Fruit fly (Drosophila melanogaster) whole organism, embryonic: ENCODE measurements around the gene Tim17b1.

Source experiments
- Blimp-1 ChIP-seq: fragments of 200-800 bp; sonication (Bioruptor generic); optimal IDR thresholded peaks from 3 replicates; lab custom pipeline; 2018; ENCODE audit warnings: missing biosample characterization, missing genetic modification characterization, mild to moderate bottlenecking, moderate library complexity, missing genetic modification reagents
- BtbVII ChIP-seq: fragments of 200-800 bp; sonication (Bioruptor generic); optimal IDR thresholded peaks from 3 replicates; lab custom pipeline; 2017; ENCODE audit warnings: missing biosample characterization, mild to moderate bottlenecking, missing genetic modification characterization
- CG10431 ChIP-seq: fragments of 200-800 bp; sonication (Bioruptor generic); optimal IDR thresholded peaks from 3 replicates; lab custom pipeline; 2018; ENCODE audit warnings: missing biosample characterization, mild to moderate bottlenecking, missing genetic modification characterization
- CG12219 ChIP-seq: fragments of 200-800 bp; sonication (Bioruptor generic); optimal IDR thresholded peaks from 3 replicates; lab custom pipeline; 2018; ENCODE audit warnings: missing biosample characterization, mild to moderate bottlenecking, missing genetic modification characterization
- CG12659 ChIP-seq: fragments of 200-800 bp; sonication (Bioruptor generic); optimal IDR thresholded peaks from 3 replicates; lab custom pipeline; 2017; ENCODE audit warnings: mild to moderate bottlenecking, missing biosample characterization, missing genetic modification reagents, missing genetic modification characterization
- CG13296 ChIP-seq: fragments of 200-800 bp; sonication (Bioruptor generic); optimal IDR thresholded peaks from 3 replicates; lab custom pipeline; 2018; ENCODE audit warnings: missing biosample characterization, mild to moderate bottlenecking, missing genetic modification characterization
- CG13424 ChIP-seq: fragments of 200-800 bp; sonication (Bioruptor generic); optimal IDR thresholded peaks from 2 replicates; lab custom pipeline; 2019; ENCODE audit warnings: missing biosample characterization, mild to moderate bottlenecking, missing genetic modification characterization, moderate library complexity
- CG13624 ChIP-seq: fragments of 200-800 bp; sonication (Bioruptor generic); optimal IDR thresholded peaks from 2 replicates; lab custom pipeline; 2016; ENCODE audit warnings: missing biosample characterization, missing genetic modification characterization
- CG14965 ChIP-seq: fragments of 200-800 bp; sonication (Bioruptor generic); optimal IDR thresholded peaks from 2 replicates; lab custom pipeline; 2016; ENCODE audit warnings: missing biosample characterization, missing genetic modification characterization, borderline replicate concordance
- CG17359 ChIP-seq: fragments of 200-800 bp; sonication (Bioruptor generic); optimal IDR thresholded peaks from 3 replicates; lab custom pipeline; 2018; ENCODE audit warnings: missing biosample characterization, mild to moderate bottlenecking, missing genetic modification characterization, moderate library complexity
- CG17361 ChIP-seq: fragments of 200-800 bp; sonication (Bioruptor generic); IDR thresholded peaks from 3 replicates; pipeline ENCODE4 v1.3.6; 2022; ENCODE audit warnings: missing biosample characterization, missing genetic modification characterization
- CG18262 ChIP-seq: fragments of 200-800 bp; optimal IDR thresholded peaks from 3 replicates; lab custom pipeline; 2019; ENCODE audit warnings: missing biosample characterization, mild to moderate bottlenecking, missing genetic modification characterization, moderate library complexity
- CG2199 ChIP-seq: fragments of 200-800 bp; sonication (Bioruptor generic); IDR thresholded peaks from 3 replicates; pipeline ENCODE4 v1.3.6; 2022; ENCODE audit warnings: missing biosample characterization, missing genetic modification characterization
- CG30431 ChIP-seq: fragments of 200-800 bp; sonication (Bioruptor generic); optimal IDR thresholded peaks from 2 replicates; lab custom pipeline; 2017; ENCODE audit warnings: missing biosample characterization, missing genetic modification characterization
- CG34422 ChIP-seq: fragments of 200-800 bp; sonication (Bioruptor generic); IDR thresholded peaks from 3 replicates; pipeline ENCODE4 v1.3.6; 2022; ENCODE audit warnings: missing biosample characterization, missing genetic modification characterization
- CG3847 ChIP-seq: fragments of 200-800 bp; sonication (Bioruptor generic); IDR thresholded peaks from 2 replicates; pipeline ENCODE4 v1.3.6; 2022; ENCODE audit warnings: missing biosample characterization, missing genetic modification characterization
- CG3995 ChIP-seq: fragments of 200-800 bp; sonication (Bioruptor generic); optimal IDR thresholded peaks from 3 replicates; lab custom pipeline; 2016; ENCODE audit warnings: missing biosample characterization, missing genetic modification characterization
- CG6683 ChIP-seq: fragments of 200-800 bp; sonication (Bioruptor generic); optimal IDR thresholded peaks from 2 replicates; lab custom pipeline; 2017; ENCODE audit warnings: missing biosample characterization, mild to moderate bottlenecking, missing genetic modification characterization, missing genetic modification reagents
- CG7372 ChIP-seq: fragments of 200-800 bp; sonication (Bioruptor generic); IDR thresholded peaks from 2 replicates; pipeline ENCODE4 v1.3.6; 2022; ENCODE audit warnings: missing biosample characterization, missing genetic modification characterization
- CG8290 ChIP-seq, 3 experiments: fragments of 200-800 bp; sonication (Bioruptor generic); optimal IDR thresholded peaks; 2 replicates each; lab custom pipeline; 2016 to 2019; ENCODE audit warnings: missing biosample characterization in 3 of 3, missing genetic modification characterization in 3 of 3, mild to moderate bottlenecking in 2 of 3, moderate library complexity in 1 of 3
- CG8944 ChIP-seq: fragments of 200-800 bp; sonication (Bioruptor generic); optimal IDR thresholded peaks from 3 replicates; lab custom pipeline; 2016; ENCODE audit warnings: missing biosample characterization, missing genetic modification characterization
- CG9437 ChIP-seq: fragments of 200-800 bp; sonication (Bioruptor generic); optimal IDR thresholded peaks from 2 replicates; lab custom pipeline; 2018; ENCODE audit warnings: missing biosample characterization, mild to moderate bottlenecking, missing genetic modification characterization
- Ets65A ChIP-seq: fragments of 200-800 bp; sonication (Bioruptor generic); peaks from one replicate; lab custom pipeline; 2016; ENCODE audit warnings: missing biosample characterization, missing genetic modification characterization
- Gsc ChIP-seq: fragments of 200-800 bp; sonication (Bioruptor generic); IDR thresholded peaks from 2 replicates; pipeline ENCODE4 v1.3.6; 2022; ENCODE audit warnings: missing biosample characterization, missing genetic modification characterization
- HLH4C ChIP-seq: fragments of 200-800 bp; sonication (Bioruptor generic); IDR thresholded peaks from 3 replicates; pipeline ENCODE4 v1.3.6; 2022; ENCODE audit warnings: missing biosample characterization, missing genetic modification characterization; ENCODE audit not compliant: partially characterized antibody
- Hsf ChIP-seq: fragments of 200-800 bp; sonication (Bioruptor generic); optimal IDR thresholded peaks from 3 replicates; lab custom pipeline; 2016; ENCODE audit warnings: missing biosample characterization, missing genetic modification characterization
- Mrtf ChIP-seq: fragments of 200-800 bp; sonication (Bioruptor generic); IDR thresholded peaks from 3 replicates; pipeline ENCODE4 v1.3.6; 2022; ENCODE audit warnings: missing biosample characterization, missing genetic modification characterization
- NfI ChIP-seq: fragments of 200-800 bp; sonication (Bioruptor generic); optimal IDR thresholded peaks from 3 replicates; lab custom pipeline; 2018; ENCODE audit warnings: missing biosample characterization, mild to moderate bottlenecking, missing genetic modification characterization, moderate library complexity
- Oli ChIP-seq: fragments of 200-800 bp; sonication (Bioruptor generic); optimal IDR thresholded peaks from 2 replicates; lab custom pipeline; 2018; ENCODE audit warnings: missing biosample characterization, mild to moderate bottlenecking, missing genetic modification characterization, moderate library complexity
- Optix ChIP-seq: fragments of 200-800 bp; sonication (Bioruptor generic); IDR thresholded peaks from 3 replicates; pipeline ENCODE4 v1.3.6; 2022; ENCODE audit warnings: missing biosample characterization, missing genetic modification characterization
- Poxn ChIP-seq: fragments of 200-800 bp; sonication (Bioruptor generic); IDR thresholded peaks from 2 replicates; pipeline ENCODE4 v1.3.6; 2022; ENCODE audit warnings: missing biosample characterization, missing genetic modification characterization
- Rfx ChIP-seq: fragments of 200-800 bp; sonication (Bioruptor generic); IDR thresholded peaks from 2 replicates; pipeline ENCODE4 v1.3.6; 2022; ENCODE audit warnings: missing biosample characterization, missing genetic modification characterization
- Sox102F ChIP-seq: fragments of 200-800 bp; sonication (Bioruptor generic); optimal IDR thresholded peaks from 2 replicates; lab custom pipeline; 2018; ENCODE audit warnings: missing biosample characterization, mild to moderate bottlenecking, missing genetic modification characterization, moderate library complexity
- Spps ChIP-seq: fragments of 200-800 bp; sonication (Bioruptor generic); optimal IDR thresholded peaks from 2 replicates; lab custom pipeline; 2018; ENCODE audit warnings: missing biosample characterization, mild to moderate bottlenecking, missing genetic modification characterization
- Xbp1 ChIP-seq: fragments of 200-800 bp; sonication (Bioruptor generic); optimal IDR thresholded peaks from 3 replicates; lab custom pipeline; 2016; ENCODE audit warnings: missing biosample characterization, mild to moderate bottlenecking, missing genetic modification characterization
- bcd ChIP-seq: fragments of 200-800 bp; sonication (Bioruptor generic); optimal IDR thresholded peaks from 2 replicates; lab custom pipeline; 2017; ENCODE audit warnings: missing biosample characterization, mild to moderate bottlenecking, missing genetic modification characterization
- chm ChIP-seq: fragments of 200-800 bp; sonication (Bioruptor generic); IDR thresholded peaks from 2 replicates; pipeline ENCODE4 v1.3.6; 2022; ENCODE audit warnings: missing biosample characterization, missing genetic modification characterization
- chn ChIP-seq: fragments of 200-800 bp; sonication (Bioruptor generic); optimal IDR thresholded peaks from 2 replicates; lab custom pipeline; 2016; ENCODE audit warnings: missing biosample characterization, missing genetic modification characterization
- esg ChIP-seq: fragments of 200-800 bp; sonication (Bioruptor generic); conservative IDR thresholded peaks from 2 replicates; pipeline ENCODE4 v1.3.6; 2022; ENCODE audit warnings: missing biosample characterization, missing genetic modification characterization
- fd3F ChIP-seq: fragments of 200-800 bp; sonication (Bioruptor generic); optimal IDR thresholded peaks from 2 replicates; lab custom pipeline; 2018; ENCODE audit warnings: missing biosample characterization, mild to moderate bottlenecking, missing genetic modification characterization, moderate library complexity
- gt ChIP-seq: fragments of 200-800 bp; sonication (Bioruptor generic); IDR thresholded peaks from 2 replicates; pipeline ENCODE4 v1.3.6; 2022; ENCODE audit warnings: missing biosample characterization, missing genetic modification characterization
- her ChIP-seq: fragments of 200-800 bp; sonication (Bioruptor generic); optimal IDR thresholded peaks from 2 replicates; lab custom pipeline; 2016; ENCODE audit warnings: missing biosample characterization, missing genetic modification characterization
- ind ChIP-seq: fragments of 200-800 bp; sonication (Bioruptor generic); optimal IDR thresholded peaks from 3 replicates; lab custom pipeline; 2016; ENCODE audit warnings: missing biosample characterization, missing genetic modification characterization
- kah ChIP-seq: fragments of 200-800 bp; sonication (Bioruptor generic); optimal IDR thresholded peaks from 2 replicates; lab custom pipeline; 2018; ENCODE audit warnings: missing biosample characterization, mild to moderate bottlenecking, missing genetic modification characterization
- mirr ChIP-seq: fragments of 200-800 bp; sonication (Bioruptor generic); optimal IDR thresholded peaks from 3 replicates; lab custom pipeline; 2018; ENCODE audit warnings: missing biosample characterization, mild to moderate bottlenecking, missing genetic modification characterization
- pum ChIP-seq: fragments of 200-800 bp; sonication (Bioruptor generic); optimal IDR thresholded peaks from 2 replicates; lab custom pipeline; 2016; ENCODE audit warnings: missing biosample characterization, missing genetic modification characterization
- ranshi ChIP-seq: fragments of 200-800 bp; sonication (Bioruptor generic); IDR thresholded peaks from 2 replicates; pipeline ENCODE4 v1.3.6; 2022; ENCODE audit warnings: missing biosample characterization, missing genetic modification characterization
- sr ChIP-seq: fragments of 200-800 bp; sonication (Bioruptor generic); IDR thresholded peaks from 3 replicates; pipeline ENCODE4 v1.3.6; 2022; ENCODE audit warnings: missing biosample characterization, missing genetic modification characterization
- wek ChIP-seq: fragments of 200-800 bp; sonication (Bioruptor generic); optimal IDR thresholded peaks from 3 replicates; lab custom pipeline; 2018; ENCODE audit warnings: missing biosample characterization, mild to moderate bottlenecking, missing genetic modification characterization, moderate library complexity
- zfh1 ChIP-seq: fragments of 200-800 bp; sonication (Bioruptor generic); IDR thresholded peaks from 3 replicates; pipeline ENCODE4 v1.3.6; 2022; ENCODE audit warnings: missing biosample characterization, missing genetic modification characterization

The Tim17b1 gene

dm6 chr3R:5300620-5301019 is 675 bp downstream of the Tim17b1 start (continued):
- TF ChIP-seq ind (GFP tag; lab: Kevin White, UChicago), result peak; percentile 17
- peak; percentile 53 for TF ChIP-seq mirr
- TF ChIP-seq CG14965, result peak; percentile 95
- TF ChIP-seq CG6683 (GFP tag; lab: Kevin White, UChicago), result peak; percentile 14
- peak; percentile 19 for TF ChIP-seq Xbp1 (GFP tag; lab: Kevin White, UChicago)
- peak; percentile 35; the same call in 1 of the 3 replicates for TF ChIP-seq CG2199 (GFP tag; lab: Robert Waterston, UW)
- peak; percentile 61; the same call in 1 of the 3 replicates for TF ChIP-seq zfh1
- TF ChIP-seq Rfx, result peak; percentile 45
- TF ChIP-seq pum (GFP tag; lab: Kevin White, UChicago), result peak; percentile 7
- TF ChIP-seq CG3995 (GFP tag; lab: Kevin White, UChicago), result no peak
- TF ChIP-seq CG8944, result peak; percentile 12
- TF ChIP-seq BtbVII (GFP tag; lab: Kevin White, UChicago), result no peak
- TF ChIP-seq CG13296 (GFP tag; lab: Kevin White, UChicago), result peak; percentile 15
- no peak for TF ChIP-seq CG9437 (GFP tag; lab: Kevin White, UChicago)
- TF ChIP-seq CG30431 (GFP tag; lab: Kevin White, UChicago), result peak; percentile 13
- TF ChIP-seq Hsf, result peak; percentile 19
- TF ChIP-seq Poxn, result no peak
- TF ChIP-seq CG13424 (tag; lab: Kevin White, UChicago), result peak; percentile 19
- TF ChIP-seq CG12219 (GFP tag; lab: Kevin White, UChicago), result peak; percentile 51
- 0 out of 2 replicates have a peak, but pooled peaks have one; percentile 10 for TF ChIP-seq esg
- peak; percentile 1 for TF ChIP-seq CG10431 (GFP tag; lab: Kevin White, UChicago)
- peak; percentile 34 for TF ChIP-seq kah
- peak; percentile 14 for TF ChIP-seq CG13624 (GFP tag; lab: Kevin White, UChicago)
- TF ChIP-seq chn (GFP tag; lab: Kevin White, UChicago), result peak; percentile 21
- no peak for TF ChIP-seq HLH4C (GFP tag; lab: Robert Waterston, UW)
- no peak for TF ChIP-seq CG3847 (GFP tag; lab: Robert Waterston, UW)
- no peak for TF ChIP-seq fd3F (GFP tag; lab: Kevin White, UChicago)
- 0 out of 3 replicates have a peak, but pooled peaks have one; percentile 17 for TF ChIP-seq CG17361 (GFP tag; lab: Robert Waterston, UW)
- TF ChIP-seq chm (GFP tag; lab: Robert Waterston, UW), result peak; percentile 55
- peak; percentile 18 for TF ChIP-seq bcd (GFP tag; lab: Kevin White, UChicago)
- TF ChIP-seq gt (GFP tag; lab: Robert Waterston, UW), result no peak
- TF ChIP-seq CG17359 (tag; lab: Kevin White, UChicago), result peak; percentile 31
- 0 out of 3 replicates have a peak, but pooled peaks have one; percentile 39 for TF ChIP-seq Optix
- TF ChIP-seq CG8290 (GFP tag; optimal IDR thresholded peaks at IDR 0.05; lab: Kevin White, UChicago), result peak; percentile 14
- TF ChIP-seq CG8290 (tag; optimal IDR thresholded peaks at IDR 0.05; lab: Kevin White, UChicago), result peak in 1 of 2 experiments; percentile 62
- TF ChIP-seq Ets65A (GFP tag; lab: Kevin White, UChicago), result peak; percentile 43
- peak; percentile 1 for TF ChIP-seq CG18262
- TF ChIP-seq Mrtf (GFP tag; lab: Robert Waterston, UW), result 0 out of 3 replicates have a peak, but pooled peaks have one; percentile 41
- TF ChIP-seq her (GFP tag; lab: Kevin White, UChicago), result peak; percentile 43
- peak; percentile 11 for TF ChIP-seq Oli (tag; lab: Kevin White, UChicago)
- TF ChIP-seq Blimp-1 (GFP tag; lab: Kevin White, UChicago), result peak; percentile 8
- TF ChIP-seq sr (GFP tag; lab: Robert Waterston, UW), result 0 out of 3 replicates have a peak, but pooled peaks have one; percentile 16
- no peak for TF ChIP-seq CG12659 (GFP tag; lab: Kevin White, UChicago)
- TF ChIP-seq ranshi (GFP tag; lab: Robert Waterston, UW), result peak; percentile 26; the same call in 1 of the 2 replicates
- TF ChIP-seq CG34422 (GFP tag; lab: Robert Waterston, UW), result 0 out of 3 replicates have a peak, but pooled peaks have one; percentile 31
- TF ChIP-seq wek (GFP tag; lab: Kevin White, UChicago), result peak; percentile 42
- 0 out of 2 replicates have a peak, but pooled peaks have one; percentile 12 for TF ChIP-seq CG7372 (GFP tag; lab: Robert Waterston, UW)
- TF ChIP-seq Gsc (GFP tag; lab: Robert Waterston, UW), result no peak
- peak; percentile 11 for TF ChIP-seq Sox102F (GFP tag; lab: Kevin White, UChicago)
- peak; percentile 49 for TF ChIP-seq NfI
- no peak for TF ChIP-seq Spps (tag; lab: Kevin White, UChicago)
